Fruit fly (Drosophila melanogaster) whole organism, prepupa: ENCODE data around the gene Rcd7.

Experiments used
- Blimp-1 ChIP-seq: fragments of 200-800 bp; sonication (Bioruptor generic); optimal IDR thresholded peaks from 3 replicates; lab custom pipeline; 2017; ENCODE audit warnings: missing biosample characterization, missing genetic modification characterization, mild to moderate bottlenecking, moderate library complexity, missing genetic modification reagents
- CG10631 ChIP-seq: fragments of 200-800 bp; sonication (Bioruptor generic); optimal IDR thresholded peaks from 2 replicates; lab custom pipeline; 2016; ENCODE audit warnings: missing biosample characterization, missing genetic modification characterization
- CG10669 ChIP-seq: fragments of 200-800 bp; sonication (Bioruptor generic); optimal IDR thresholded peaks from 3 replicates; lab custom pipeline; 2018; ENCODE audit warnings: missing biosample characterization, mild to moderate bottlenecking, missing genetic modification characterization, moderate library complexity
- CG11294 ChIP-seq: fragments of 200-800 bp; sonication (Bioruptor generic); IDR thresholded peaks from 2 replicates; pipeline ENCODE4 v1.3.6; 2022; ENCODE audit warnings: missing biosample characterization, missing genetic modification characterization
- CG11902 ChIP-seq: fragments of 200-800 bp; sonication (Bioruptor generic); optimal IDR thresholded peaks from 3 replicates; lab custom pipeline; 2016; ENCODE audit warnings: missing biosample characterization, missing genetic modification characterization
- CG15336 ChIP-seq: fragments of 200-800 bp; sonication (Bioruptor generic); IDR thresholded peaks from 2 replicates; pipeline ENCODE4 v1.3.6; 2022; ENCODE audit warnings: missing biosample characterization, missing genetic modification characterization
- CG3032 ChIP-seq: fragments of 200-800 bp; optimal IDR thresholded peaks from 2 replicates; lab custom pipeline; 2019; ENCODE audit warnings: missing biosample characterization, mild to moderate bottlenecking, missing genetic modification characterization, moderate library complexity
- CG31627 ChIP-seq: fragments of 200-800 bp; sonication (Bioruptor generic); optimal IDR thresholded peaks from 3 replicates; lab custom pipeline; 2016; ENCODE audit warnings: missing biosample characterization, missing genetic modification characterization
- CG32006 ChIP-seq: fragments of 200-800 bp; sonication (Bioruptor generic); optimal IDR thresholded peaks from 3 replicates; lab custom pipeline; 2017; ENCODE audit warnings: missing biosample characterization, mild to moderate bottlenecking, missing genetic modification characterization
- CG34406 ChIP-seq: fragments of 200-800 bp; sonication (Bioruptor generic); optimal IDR thresholded peaks from 3 replicates; lab custom pipeline; 2016; ENCODE audit warnings: missing biosample characterization, missing genetic modification characterization
- CG4318 ChIP-seq: fragments of 200-800 bp; sonication (Bioruptor generic); optimal IDR thresholded peaks from 3 replicates; lab custom pipeline; 2017; ENCODE audit warnings: missing biosample characterization, mild to moderate bottlenecking, missing genetic modification characterization
- CG6792 ChIP-seq: fragments of 200-800 bp; sonication (Bioruptor generic); optimal IDR thresholded peaks from 3 replicates; lab custom pipeline; 2016; ENCODE audit warnings: missing biosample characterization, missing genetic modification characterization
- CG6808 ChIP-seq: fragments of 200-800 bp; sonication (Bioruptor generic); optimal IDR thresholded peaks from 3 replicates; lab custom pipeline; 2017; ENCODE audit warnings: missing biosample characterization, missing genetic modification characterization, mild to moderate bottlenecking, moderate library complexity, missing genetic modification reagents
- CG6854 ChIP-seq: fragments of 200-800 bp; sonication (Bioruptor generic); optimal IDR thresholded peaks from 2 replicates; lab custom pipeline; 2017; ENCODE audit warnings: missing biosample characterization, mild to moderate bottlenecking, missing genetic modification characterization
- CG8319 ChIP-seq: fragments of 200-800 bp; sonication (Bioruptor generic); optimal IDR thresholded peaks from 3 replicates; lab custom pipeline; 2016; ENCODE audit warnings: missing biosample characterization, missing genetic modification characterization
- Eip78C ChIP-seq: fragments of 200-800 bp; sonication (Bioruptor generic); peaks from one replicate; lab custom pipeline; 2016; ENCODE audit warnings: missing biosample characterization, missing genetic modification characterization
- Eip93F ChIP-seq: fragments of 200-800 bp; sonication (Bioruptor generic); optimal IDR thresholded peaks from 2 replicates; lab custom pipeline; 2016; ENCODE audit warnings: missing biosample characterization, mild to moderate bottlenecking, missing genetic modification characterization
- Ets96B ChIP-seq: fragments of 200-800 bp; optimal IDR thresholded peaks from 2 replicates; lab custom pipeline; 2019; ENCODE audit warnings: missing biosample characterization, mild to moderate bottlenecking, missing genetic modification characterization, moderate library complexity
- Gug ChIP-seq: fragments of 200-800 bp; sonication (Bioruptor generic); IDR thresholded peaks from 2 replicates; pipeline ENCODE4 v1.3.6; 2022; ENCODE audit warnings: missing biosample characterization, missing genetic modification characterization
- Hr38 ChIP-seq: sonication (Bioruptor generic); optimal IDR thresholded peaks from 2 replicates; lab custom pipeline; 2016; ENCODE audit warnings: missing biosample characterization, missing genetic modification characterization
- Hr39 ChIP-seq: fragments of 200-800 bp; sonication (Bioruptor generic); optimal IDR thresholded peaks from 2 replicates; lab custom pipeline; 2016; ENCODE audit warnings: missing biosample characterization, missing genetic modification characterization
- Hr4 ChIP-seq: fragments of 200-800 bp; sonication (Bioruptor generic); optimal IDR thresholded peaks from 3 replicates; lab custom pipeline; 2016; ENCODE audit warnings: missing biosample characterization, missing genetic modification characterization
- Met ChIP-seq: fragments of 200-800 bp; sonication (Bioruptor generic); optimal IDR thresholded peaks from 3 replicates; lab custom pipeline; 2016; ENCODE audit warnings: missing biosample characterization, missing genetic modification characterization
- OdsH ChIP-seq: fragments of 200-800 bp; sonication (Bioruptor generic); optimal IDR thresholded peaks from 3 replicates; lab custom pipeline; 2016; ENCODE audit warnings: missing biosample characterization, missing genetic modification characterization
- Smox ChIP-seq: fragments of 200-800 bp; sonication (Bioruptor generic); optimal IDR thresholded peaks from 3 replicates; lab custom pipeline; 2016; ENCODE audit warnings: missing biosample characterization, missing genetic modification characterization
- Sox102F ChIP-seq: fragments of 200-800 bp; sonication (Bioruptor generic); optimal IDR thresholded peaks from 2 replicates; lab custom pipeline; 2016; ENCODE audit warnings: missing biosample characterization, mild to moderate bottlenecking, missing genetic modification characterization
- Sox14 ChIP-seq: fragments of 200-800 bp; sonication (Bioruptor generic); optimal IDR thresholded peaks from 3 replicates; lab custom pipeline; 2016; ENCODE audit warnings: missing biosample characterization, missing genetic modification characterization
- achi ChIP-seq: fragments of 200-800 bp; sonication (Bioruptor generic); optimal IDR thresholded peaks from 3 replicates; lab custom pipeline; 2016; ENCODE audit warnings: missing biosample characterization, missing genetic modification characterization
- cyc ChIP-seq: fragments of 200-800 bp; sonication (Bioruptor generic); optimal IDR thresholded peaks from 3 replicates; lab custom pipeline; 2016; ENCODE audit warnings: missing biosample characterization, missing genetic modification characterization
- dsx ChIP-seq: fragments of 200-800 bp; optimal IDR thresholded peaks from 3 replicates; lab custom pipeline; 2019; ENCODE audit warnings: missing biosample characterization, mild to moderate bottlenecking, missing genetic modification characterization, moderate library complexity; ENCODE audit not compliant: poor library complexity, severe bottlenecking
- eg ChIP-seq: fragments of 200-800 bp; sonication (Bioruptor generic); IDR thresholded peaks from 3 replicates; pipeline ENCODE4 v1.3.6; 2022; ENCODE audit warnings: missing biosample characterization, missing genetic modification characterization
- fd85E ChIP-seq: fragments of 200-800 bp; sonication (Bioruptor generic); optimal IDR thresholded peaks from 3 replicates; lab custom pipeline; 2016; ENCODE audit warnings: missing biosample characterization, missing genetic modification characterization
- fkh ChIP-seq: fragments of 200-800 bp; sonication (Bioruptor generic); optimal IDR thresholded peaks from 3 replicates; lab custom pipeline; 2017; ENCODE audit warnings: missing biosample characterization, mild to moderate bottlenecking, missing genetic modification characterization, moderate library complexity
- lz ChIP-seq: fragments of 200-800 bp; sonication (Bioruptor generic); optimal IDR thresholded peaks from 3 replicates; lab custom pipeline; 2016; ENCODE audit warnings: missing biosample characterization, missing genetic modification characterization
- net ChIP-seq: fragments of 200-800 bp; sonication (Bioruptor generic); optimal IDR thresholded peaks from 3 replicates; lab custom pipeline; 2016; ENCODE audit warnings: missing biosample characterization, missing genetic modification characterization
- pdm3 ChIP-seq: fragments of 200-800 bp; sonication (Bioruptor generic); optimal IDR thresholded peaks from 3 replicates; lab custom pipeline; 2016; ENCODE audit warnings: missing biosample characterization, missing genetic modification characterization
- salr ChIP-seq, 2 experiments: fragments of 200-800 bp; sonication (Bioruptor generic); optimal IDR thresholded peaks; 3 replicates each; lab custom pipeline; 2016 to 2018; ENCODE audit warnings: missing biosample characterization in 2 of 2, missing genetic modification characterization in 2 of 2, mild to moderate bottlenecking in 1 of 2
- svp ChIP-seq: fragments of 200-800 bp; sonication (Bioruptor generic); peaks from one replicate; lab custom pipeline; 2016; ENCODE audit warnings: missing biosample characterization, missing genetic modification characterization
- vri ChIP-seq: fragments of 200-800 bp; sonication (Bioruptor generic); optimal IDR thresholded peaks from 3 replicates; lab custom pipeline; 2016; ENCODE audit warnings: missing biosample characterization, mild to moderate bottlenecking, missing genetic modification characterization

Rcd7 gene

dm6 chr3L:19497623-19498022 is 47.3 kb upstream of the Rcd7 start, which contains the start of gene CG9449:
CG9449 (minus strand) TSS chr3L:19497723.
- TF ChIP-seq Hr39 (GFP tag; lab: Kevin White, UChicago) (no peak), CG31627 (GFP tag; lab: Kevin White, UChicago) (no peak), fkh (GFP tag; lab: Kevin White, UChicago) (peak; percentile 47)

dm6 chr3L:19499334-19499733 is 45.6 kb upstream of the Rcd7 start:
- TF ChIP-seq OdsH (GFP tag; lab: Kevin White, UChicago) (no peak), fkh (GFP tag; lab: Kevin White, UChicago) (peak; percentile 26)
- TF ChIP-seq, all 60 proteins: peak for 1

dm6 chr3L:19500698-19501097 is 44.2 kb upstream of the Rcd7 start, which contains the start of gene CG9451:
CG9451 (minus strand) TSS chr3L:19500798.
- no peak for TF ChIP-seq lz (GFP tag; lab: Kevin White, UChicago)
- TF ChIP-seq cyc (GFP tag; lab: Kevin White, UChicago) = no peak
- no peak for TF ChIP-seq net
- no peak for TF ChIP-seq Ets96B (tag; lab: Kevin White, UChicago)

- no peak for TF ChIP-seq Hr38
- TF ChIP-seq CG3032 (tag; lab: Kevin White, UChicago) = no peak
Measured at dm6 chr3L:19503770-19504169, 41.1 kb upstream of the Rcd7 start, which contains the start of gene CG9452. CG9452 (minus strand) TSS chr3L:19503870.

- TF ChIP-seq vri (GFP tag; lab: Kevin White, UChicago) (peak; percentile 15), fkh (GFP tag; lab: Kevin White, UChicago) (peak; percentile 78), Eip78C (peak; percentile 38), fd85E (GFP tag; lab: Kevin White, UChicago) (no peak), dsx (GFP tag; lab: Kevin White, UChicago) (no peak)
- TF ChIP-seq, all 60 proteins: peak for 3
Measured at dm6 chr3L:19504719-19505118, 40.2 kb upstream of the Rcd7 start.

dm6 chr3L:19512672-19513071 is 32.2 kb upstream of the Rcd7 start:
- TF ChIP-seq Met = no peak
- peak; percentile 22 for TF ChIP-seq svp (GFP tag; lab: Kevin White, UChicago)

- TF ChIP-seq CG6854 (no peak), Hr38 (no peak), Blimp-1 (GFP tag; lab: Kevin White, UChicago) (no peak), pdm3 (GFP tag; lab: Kevin White, UChicago) (peak; percentile 60), CG8319 (GFP tag; lab: Kevin White, UChicago) (peak; percentile 39), CG11294 (no peak), CG10631 (GFP tag; lab: Kevin White, UChicago) (peak; percentile 56), fkh (GFP tag; lab: Kevin White, UChicago) (no peak), CG6808 (GFP tag; lab: Kevin White, UChicago) (no peak), Hr39 (GFP tag; lab: Kevin White, UChicago) (peak; percentile 74), CG15336 (GFP tag; lab: Robert Waterston, UW) (no peak), CG6792 (peak; percentile 47), achi (GFP tag; lab: Kevin White, UChicago) (no peak), Smox (GFP tag; lab: Kevin White, UChicago) (peak; percentile 18), svp (GFP tag; lab: Kevin White, UChicago) (peak; percentile 64), Gug (no peak), CG11902 (GFP tag; lab: Kevin White, UChicago) (peak; percentile 63), vri (GFP tag; lab: Kevin White, UChicago) (no peak), fd85E (GFP tag; lab: Kevin White, UChicago) (no peak), Sox102F (GFP tag; lab: Kevin White, UChicago) (no peak), CG10669 (GFP tag; lab: Kevin White, UChicago) (peak; percentile 34), salr (GFP tag; optimal IDR thresholded peaks at IDR 0.05; lab: Kevin White, UChicago) (peak in 1 of 2 experiments; percentile 73), Eip78C (peak; percentile 79), eg (GFP tag; lab: Robert Waterston, UW) (peak; percentile 75), Hr4 (peak; percentile 10), CG32006 (GFP tag; lab: Kevin White, UChicago) (no peak), dsx (GFP tag; lab: Kevin White, UChicago) (no peak), CG34406 (GFP tag; lab: Kevin White, UChicago) (peak; percentile 33), Sox14 (GFP tag; lab: Kevin White, UChicago) (no peak), Ets96B (tag; lab: Kevin White, UChicago) (no peak), CG4318 (no peak), Eip93F (no peak)
Measured at dm6 chr3L:19516547-19516946, 28.4 kb upstream of the Rcd7 start.
